Fruit fly (Drosophila melanogaster) whole organism, embryonic: Measurements from ENCODE around the gene CG13049.
A peak's percentile ranks its signal among the peaks of the same experiment; 100 is the strongest.

Source experiments
- Asciz ChIP-seq: fragments of 200-800 bp; sonication (Bioruptor generic); optimal IDR thresholded peaks from 2 replicates; lab custom pipeline; 2017; ENCODE audit warnings: missing biosample characterization, mild to moderate bottlenecking, missing genetic modification characterization, missing genetic modification reagents
- Bgb ChIP-seq: fragments of 200-800 bp; sonication (Bioruptor generic); IDR thresholded peaks from 2 replicates; pipeline ENCODE4 v1.3.6; 2022; ENCODE audit warnings: missing biosample characterization, missing genetic modification characterization; ENCODE audit not compliant: partially characterized antibody
- Blimp-1 ChIP-seq: fragments of 200-800 bp; sonication (Bioruptor generic); optimal IDR thresholded peaks from 3 replicates; lab custom pipeline; 2018; ENCODE audit warnings: missing biosample characterization, missing genetic modification characterization, mild to moderate bottlenecking, moderate library complexity, missing genetic modification reagents
- CG13424 ChIP-seq: fragments of 200-800 bp; sonication (Bioruptor generic); optimal IDR thresholded peaks from 2 replicates; lab custom pipeline; 2019; ENCODE audit warnings: missing biosample characterization, mild to moderate bottlenecking, missing genetic modification characterization, moderate library complexity
- CG14710 ChIP-seq: fragments of 200-800 bp; sonication (Bioruptor generic); optimal IDR thresholded peaks from 3 replicates; lab custom pipeline; 2019; ENCODE audit warnings: missing biosample characterization, mild to moderate bottlenecking, missing genetic modification characterization, moderate library complexity
- CG15011 ChIP-seq: fragments of 200-800 bp; sonication (Bioruptor generic); optimal IDR thresholded peaks from 3 replicates; lab custom pipeline; 2018; ENCODE audit warnings: missing biosample characterization, mild to moderate bottlenecking, missing genetic modification characterization
- CG15514 ChIP-seq: fragments of 200-800 bp; sonication (Bioruptor generic); optimal IDR thresholded peaks from 3 replicates; lab custom pipeline; 2017; ENCODE audit warnings: missing biosample characterization, missing genetic modification characterization, mild to moderate bottlenecking, moderate library complexity, missing genetic modification reagents
- CG30020 ChIP-seq: fragments of 200-800 bp; optimal IDR thresholded peaks from 2 replicates; lab custom pipeline; 2019; ENCODE audit warnings: missing biosample characterization, mild to moderate bottlenecking, missing genetic modification characterization, moderate library complexity
- CG4854 ChIP-seq: fragments of 200-800 bp; sonication (Bioruptor generic); optimal IDR thresholded peaks from 2 replicates; lab custom pipeline; 2016; ENCODE audit warnings: missing biosample characterization, missing genetic modification characterization, inconsistent platforms
- CG5953 ChIP-seq: fragments of 200-800 bp; sonication (Bioruptor generic); IDR thresholded peaks from 2 replicates; pipeline ENCODE4 v1.3.6; 2022; ENCODE audit warnings: missing biosample characterization, missing genetic modification characterization
- CG7745 ChIP-seq: fragments of 200-800 bp; sonication (Bioruptor generic); optimal IDR thresholded peaks from 2 replicates; lab custom pipeline; 2018; ENCODE audit warnings: missing biosample characterization, mild to moderate bottlenecking, missing genetic modification characterization, moderate library complexity
- CG7839 ChIP-seq: fragments of 200-800 bp; sonication (Bioruptor generic); optimal IDR thresholded peaks from 3 replicates; lab custom pipeline; 2018; ENCODE audit warnings: missing biosample characterization, mild to moderate bottlenecking, missing genetic modification characterization, moderate library complexity
- CG7928 ChIP-seq: fragments of 200-800 bp; sonication (Bioruptor generic); optimal IDR thresholded peaks from 2 replicates; lab custom pipeline; 2017; ENCODE audit warnings: missing biosample characterization, mild to moderate bottlenecking, missing genetic modification characterization
- CG7987 ChIP-seq: fragments of 200-800 bp; sonication (Bioruptor generic); optimal IDR thresholded peaks from 2 replicates; lab custom pipeline; 2018; ENCODE audit warnings: missing biosample characterization, mild to moderate bottlenecking, missing genetic modification characterization, moderate library complexity
- CG9437 ChIP-seq: fragments of 200-800 bp; sonication (Bioruptor generic); optimal IDR thresholded peaks from 2 replicates; lab custom pipeline; 2018; ENCODE audit warnings: missing biosample characterization, mild to moderate bottlenecking, missing genetic modification characterization
- Dek ChIP-seq: fragments of 200-800 bp; sonication (Bioruptor generic); optimal IDR thresholded peaks from 3 replicates; lab custom pipeline; 2019; ENCODE audit warnings: missing biosample characterization, mild to moderate bottlenecking, missing genetic modification characterization, moderate library complexity
- HLH3B ChIP-seq: fragments of 200-800 bp; sonication (Bioruptor generic); IDR thresholded peaks from 2 replicates; pipeline ENCODE4 v1.3.6; 2022; ENCODE audit warnings: missing biosample characterization, missing genetic modification characterization
- MBD-R2 ChIP-seq: fragments of 200-800 bp; sonication (Bioruptor generic); IDR thresholded peaks from 2 replicates; pipeline ENCODE4 v1.3.6; 2022; ENCODE audit warnings: missing biosample characterization, missing genetic modification characterization
- Mad ChIP-seq: fragments of 200-800 bp; sonication (Bioruptor generic); optimal IDR thresholded peaks from 2 replicates; lab custom pipeline; 2016; ENCODE audit warnings: missing biosample characterization, missing genetic modification characterization
- NK7.1 ChIP-seq: fragments of 200-800 bp; sonication (Bioruptor generic); optimal IDR thresholded peaks from 3 replicates; lab custom pipeline; 2016; ENCODE audit warnings: missing biosample characterization, missing genetic modification characterization
- NfI ChIP-seq: fragments of 200-800 bp; sonication (Bioruptor generic); optimal IDR thresholded peaks from 3 replicates; lab custom pipeline; 2018; ENCODE audit warnings: missing biosample characterization, mild to moderate bottlenecking, missing genetic modification characterization, moderate library complexity
- Oaz ChIP-seq: fragments of 200-800 bp; sonication (Bioruptor generic); IDR thresholded peaks from 2 replicates; pipeline ENCODE4 v1.3.6; 2022; ENCODE audit warnings: missing biosample characterization, missing genetic modification characterization
- Oli ChIP-seq: fragments of 200-800 bp; sonication (Bioruptor generic); optimal IDR thresholded peaks from 2 replicates; lab custom pipeline; 2018; ENCODE audit warnings: missing biosample characterization, mild to moderate bottlenecking, missing genetic modification characterization, moderate library complexity
- Ravus ChIP-seq: fragments of 200-800 bp; sonication (Bioruptor generic); IDR thresholded peaks from 2 replicates; pipeline ENCODE4 v1.3.6; 2022; ENCODE audit warnings: missing biosample characterization, missing genetic modification characterization
- Scr ChIP-seq: fragments of 200-800 bp; sonication (Bioruptor generic); IDR thresholded peaks from 2 replicates; pipeline ENCODE4 v1.3.6; 2022; ENCODE audit warnings: missing biosample characterization, missing genetic modification characterization; ENCODE audit not compliant: partially characterized antibody
- Six4 ChIP-seq: fragments of 200-800 bp; sonication (Bioruptor generic); optimal IDR thresholded peaks from 2 replicates; lab custom pipeline; 2016; ENCODE audit warnings: missing biosample characterization, missing genetic modification characterization
- al ChIP-seq: fragments of 200-800 bp; sonication (Bioruptor generic); IDR thresholded peaks from 2 replicates; pipeline ENCODE4 v1.3.6; 2022; ENCODE audit warnings: missing biosample characterization, missing genetic modification characterization
- caup ChIP-seq: fragments of 200-800 bp; sonication (Bioruptor generic); optimal IDR thresholded peaks from 3 replicates; lab custom pipeline; 2017; ENCODE audit warnings: missing biosample characterization, mild to moderate bottlenecking, missing genetic modification characterization, moderate library complexity; ENCODE audit not compliant: severe bottlenecking
- croc ChIP-seq: fragments of 200-800 bp; sonication (Bioruptor generic); conservative IDR thresholded peaks from 3 replicates; pipeline ENCODE4 v1.3.6; 2022; ENCODE audit warnings: missing biosample characterization, missing genetic modification characterization
- danr ChIP-seq: fragments of 200-800 bp; sonication (Bioruptor generic); IDR thresholded peaks from 2 replicates; pipeline ENCODE4 v1.3.6; 2022; ENCODE audit warnings: missing biosample characterization, missing genetic modification characterization
- eyg ChIP-seq: fragments of 200-800 bp; sonication (Bioruptor generic); optimal IDR thresholded peaks from 3 replicates; lab custom pipeline; 2016; ENCODE audit warnings: missing biosample characterization, missing genetic modification characterization
- gro ChIP-seq: fragments of 200-800 bp; sonication (Bioruptor generic); optimal IDR thresholded peaks from 2 replicates; lab custom pipeline; 2016; ENCODE audit warnings: missing biosample characterization, missing genetic modification characterization
- hkb ChIP-seq, 2 experiments: fragments of 200-800 bp in 1 of 2; fragments of >200 bp in 1 of 2; sonication (Bioruptor generic) in 1 of 2; IDR thresholded peaks in 1 of 2; optimal IDR thresholded peaks in 1 of 2; 2 replicates each; pipeline versions ENCODE4 v1.3.6 to Lab custom; 2017 to 2022; ENCODE audit warnings: missing biosample characterization in 1 of 2, missing genetic modification characterization in 1 of 2
- jing ChIP-seq: fragments of 200-800 bp; sonication (Bioruptor generic); optimal IDR thresholded peaks from 2 replicates; lab custom pipeline; 2018; ENCODE audit warnings: missing biosample characterization, mild to moderate bottlenecking, missing genetic modification characterization
- ken ChIP-seq: fragments of 200-800 bp; sonication (Bioruptor generic); IDR thresholded peaks from 3 replicates; pipeline ENCODE4 v1.3.6; 2022; ENCODE audit warnings: missing biosample characterization, missing genetic modification characterization
- mam ChIP-seq: fragments of 200-800 bp; sonication (Bioruptor generic); optimal IDR thresholded peaks from 3 replicates; lab custom pipeline; 2016; ENCODE audit warnings: missing biosample characterization, missing genetic modification characterization
- nmo ChIP-seq: fragments of 200-800 bp; sonication (Bioruptor generic); optimal IDR thresholded peaks from 2 replicates; lab custom pipeline; 2018; ENCODE audit warnings: missing biosample characterization, mild to moderate bottlenecking, missing genetic modification characterization, moderate library complexity
- pnt ChIP-seq: fragments of 200-800 bp; sonication (Bioruptor generic); optimal IDR thresholded peaks from 3 replicates; lab custom pipeline; 2016; ENCODE audit warnings: missing biosample characterization, missing genetic modification characterization
- ro ChIP-seq: fragments of 200-800 bp; sonication (Bioruptor generic); IDR thresholded peaks from 2 replicates; pipeline ENCODE4 v1.3.6; 2022; ENCODE audit warnings: missing biosample characterization, missing genetic modification characterization
- row ChIP-seq: fragments of 200-800 bp; sonication (Bioruptor generic); IDR thresholded peaks from 3 replicates; pipeline ENCODE4 v1.3.6; 2022; ENCODE audit warnings: missing biosample characterization, missing genetic modification characterization
- sob ChIP-seq: fragments of 200-800 bp; sonication (Bioruptor generic); IDR thresholded peaks from 2 replicates; pipeline ENCODE4 v1.3.6; 2022; ENCODE audit warnings: missing biosample characterization, missing genetic modification characterization
- tin ChIP-seq: fragments of 200-800 bp; sonication (Bioruptor generic); optimal IDR thresholded peaks from 3 replicates; lab custom pipeline; 2016; ENCODE audit warnings: missing biosample characterization, missing genetic modification characterization
- toy ChIP-seq: fragments of 200-800 bp; sonication (Bioruptor generic); IDR thresholded peaks from 2 replicates; pipeline ENCODE4 v1.3.6; 2022; ENCODE audit warnings: missing biosample characterization, missing genetic modification characterization
- ttk ChIP-seq: fragments of 200-800 bp; sonication (Bioruptor generic); IDR thresholded peaks from 2 replicates; pipeline ENCODE4 v2.1.2; 2022; ENCODE audit warnings: missing biosample characterization, missing genetic modification characterization
- vnd ChIP-seq: fragments of 200-800 bp; sonication (Bioruptor generic); IDR thresholded peaks from 3 replicates; pipeline ENCODE4 v1.3.6; 2022; ENCODE audit warnings: missing biosample characterization, missing genetic modification characterization; ENCODE audit not compliant: partially characterized antibody
- vvl ChIP-seq: fragments of 200-800 bp; sonication (Bioruptor generic); IDR thresholded peaks from 2 replicates; pipeline ENCODE4 v1.3.6; 2022; ENCODE audit warnings: missing biosample characterization, missing genetic modification characterization
- wor ChIP-seq: fragments of 200-800 bp; sonication (Bioruptor generic); IDR thresholded peaks from 2 replicates; pipeline ENCODE4 v1.3.6; 2022; ENCODE audit warnings: missing biosample characterization, missing genetic modification characterization
- yki ChIP-seq: fragments of >200 bp; optimal IDR thresholded peaks from 3 replicates; lab custom pipeline; 2018
- zen ChIP-seq: fragments of 200-800 bp; sonication (Bioruptor generic); optimal IDR thresholded peaks from 3 replicates; lab custom pipeline; 2018; ENCODE audit warnings: missing biosample characterization, mild to moderate bottlenecking, missing genetic modification characterization, moderate library complexity

Gene CG13049

DNA sequence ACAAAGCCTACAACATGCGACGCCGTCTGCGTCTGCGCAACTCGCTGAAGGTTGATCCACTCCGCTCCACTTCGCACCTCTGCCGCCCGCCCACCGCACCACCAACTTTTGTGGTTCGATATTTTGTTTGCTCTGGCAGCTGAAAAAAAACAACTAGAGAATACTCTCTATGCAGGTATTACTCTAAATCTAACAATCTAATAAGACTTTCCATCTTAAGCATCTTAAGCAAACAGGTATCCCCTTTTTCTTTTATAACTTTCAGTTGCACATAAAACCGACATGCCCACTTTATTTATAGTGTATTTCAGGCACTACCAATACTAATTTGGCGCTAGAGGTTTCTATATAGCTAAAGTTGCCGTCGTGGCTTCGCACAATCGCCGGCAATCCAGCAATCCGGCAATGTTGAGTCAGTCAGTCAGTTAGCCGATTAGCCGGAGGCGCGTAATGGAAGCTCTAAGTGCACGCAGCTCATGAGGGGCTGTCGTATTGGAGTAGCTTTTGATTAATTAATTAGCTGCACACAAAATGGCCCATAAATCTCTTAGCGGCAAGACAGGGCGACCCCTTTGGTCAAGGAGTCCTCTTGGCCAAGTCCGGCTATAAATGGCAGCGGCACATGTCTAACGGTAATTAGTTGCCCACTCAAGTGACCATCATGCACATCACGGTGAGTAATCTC lies 46.6 kb upstream of the CG13049 start, which contains the start of gene CG13058 (continued):
- TF ChIP-seq tin (GFP tag; lab: Kevin White, UChicago): peak; percentile 25
- TF ChIP-seq NfI: peak; percentile 67
- peak; percentile 83 for TF ChIP-seq row (GFP tag; lab: Robert Waterston, UW)
- TF ChIP-seq caup (GFP tag; lab: Kevin White, UChicago): peak; percentile 62
- TF ChIP-seq CG4854: no peak
- peak; percentile 51 for TF ChIP-seq CG15514
- TF ChIP-seq Oaz (GFP tag; lab: Robert Waterston, UW): peak; percentile 66
- TF ChIP-seq CG15011: peak; percentile 13
- peak; percentile 71 for TF ChIP-seq CG7839 (tag; lab: Kevin White, UChicago)
- TF ChIP-seq MBD-R2 (GFP tag; lab: Robert Waterston, UW): peak; percentile 48
- TF ChIP-seq Blimp-1 (GFP tag; lab: Kevin White, UChicago): no peak
- TF ChIP-seq gro: no peak
- peak; percentile 78 for TF ChIP-seq HLH3B (GFP tag; lab: Robert Waterston, UW)
- TF ChIP-seq CG7987 (GFP tag; lab: Kevin White, UChicago): peak; percentile 9
- peak; percentile 60 for TF ChIP-seq Dek (tag; lab: Kevin White, UChicago)
- TF ChIP-seq danr: no peak
- peak; percentile 22 for TF ChIP-seq Mad (GFP tag; lab: Kevin White, UChicago)
- no peak for TF ChIP-seq vvl (GFP tag; lab: Robert Waterston, UW)
- peak; percentile 30 for TF ChIP-seq nmo (GFP tag; lab: Kevin White, UChicago)
- no peak for TF ChIP-seq sob (GFP tag; lab: Robert Waterston, UW)
- TF ChIP-seq mam (GFP tag; lab: Kevin White, UChicago): no peak
- TF ChIP-seq ken: 0 out of 3 replicates have a peak, but pooled peaks have one; percentile 36
- TF ChIP-seq CG13424 (tag; lab: Kevin White, UChicago): peak; percentile 84
- TF ChIP-seq pnt (GFP tag; lab: Kevin White, UChicago): no peak
- TF ChIP-seq eyg (GFP tag; lab: Kevin White, UChicago): no peak
- no peak for TF ChIP-seq CG5953 (GFP tag; lab: Robert Waterston, UW)
- TF ChIP-seq croc: no peak
- no peak for TF ChIP-seq vnd (GFP tag; lab: Robert Waterston, UW)
- no peak for TF ChIP-seq CG7745 (tag; lab: Kevin White, UChicago)
- no peak for TF ChIP-seq NK7.1 (GFP tag; lab: Kevin White, UChicago)
- TF ChIP-seq hkb (optimal IDR thresholded peaks at IDR 0.05; lab: Kevin White, UChicago): no peak
- TF ChIP-seq hkb (GFP tag; IDR thresholded peaks at IDR 0.05; lab: Robert Waterston, UW): peak; percentile 62
- TF ChIP-seq ttk (GFP tag; lab: Robert Waterston, UW): peak; percentile 44
- no peak for TF ChIP-seq CG14710 (tag; lab: Kevin White, UChicago)
- no peak; the same call in 1 of the 2 replicates for TF ChIP-seq Ravus
- TF ChIP-seq CG30020 (tag; lab: Kevin White, UChicago): no peak
- 0 out of 2 replicates have a peak, but pooled peaks have one; percentile 23 for TF ChIP-seq al (GFP tag; lab: Robert Waterston, UW)
- no peak for TF ChIP-seq Six4
- TF ChIP-seq Asciz (GFP tag; lab: Kevin White, UChicago): no peak
- TF ChIP-seq zen (tag; lab: Kevin White, UChicago): no peak
- TF ChIP-seq Bgb (GFP tag; lab: Robert Waterston, UW): no peak
- no peak for TF ChIP-seq Scr
- TF ChIP-seq yki (lab: Kevin White, UChicago): no peak
- no peak for TF ChIP-seq toy (GFP tag; lab: Robert Waterston, UW)
- TF ChIP-seq Oli (tag; lab: Kevin White, UChicago): peak; percentile 74
- no peak for TF ChIP-seq ro (GFP tag; lab: Robert Waterston, UW)
- peak; percentile 25 for TF ChIP-seq CG7928 (GFP tag; lab: Kevin White, UChicago)
- TF ChIP-seq jing (GFP tag; lab: Kevin White, UChicago): peak; percentile 42
- TF ChIP-seq CG9437 (GFP tag; lab: Kevin White, UChicago): peak; percentile 50
- peak; percentile 41; the same call in 1 of the 2 replicates for TF ChIP-seq wor (GFP tag; lab: Robert Waterston, UW)
